Worm (Caenorhabditis elegans): ENCODE measurements around the gene F02C12.1.

- TF ChIP-seq ama-1 (optimal IDR thresholded peaks at IDR 0.05) (no peak), B0310.2 (tag; optimal IDR thresholded peaks at IDR 0.05) (no peak), sea-1 (GFP tag; conservative IDR thresholded peaks at IDR 0.05) (no peak)
Measured at ce11 chrX:13353530-13353929, 48.4 kb upstream of the F02C12.1 start.
